Worm (Caenorhabditis elegans): ENCODE results near the gene cyn-17.

The cyn-17 gene

DNA sequence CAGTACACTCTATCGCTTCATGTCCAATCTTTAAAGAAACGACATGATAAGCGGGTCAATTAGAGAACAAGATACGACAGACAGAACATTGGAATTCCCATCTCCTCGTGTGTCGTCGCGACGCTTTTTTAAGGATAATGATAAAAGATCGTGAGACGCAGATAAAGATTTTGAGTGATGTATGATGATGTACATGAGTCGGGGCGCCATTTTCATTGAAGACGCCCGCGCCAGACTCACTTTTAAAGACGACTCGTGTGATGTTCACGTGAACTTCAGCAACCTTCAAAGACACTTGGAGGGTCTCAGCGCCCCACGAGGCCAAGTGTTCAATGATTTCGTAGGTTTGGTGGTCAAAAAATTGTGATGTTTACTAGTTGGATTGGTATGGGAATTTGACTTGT is 31.2 kb upstream of the cyn-17 start (continued):
- TF ChIP-seq lsy-2 (tag; optimal IDR thresholded peaks at IDR 0.05) (peak in 1 of 2 experiments; percentile 19), lin-13 (GFP tag; optimal IDR thresholded peaks at IDR 0.05) (no peak), sem-4 (tag; optimal IDR thresholded peaks at IDR 0.05) (peak; percentile 17), F13H6.1 (tag; optimal IDR thresholded peaks at IDR 0.05) (peak; percentile 90), lin-39 (tag; optimal IDR thresholded peaks at IDR 0.05) (no peak), nhr-25 (tag; optimal IDR thresholded peaks at IDR 0.05) (peak; percentile 49), skn-1 (tag; optimal IDR thresholded peaks at IDR 0.05) (no peak), nhr-6 (tag; optimal IDR thresholded peaks at IDR 0.05) (no peak), R02D3.7 (tag; optimal IDR thresholded peaks at IDR 0.05) (no peak), unc-55 (GFP tag; optimal IDR thresholded peaks at IDR 0.05) (no peak), unc-62 (GFP tag; optimal IDR thresholded peaks at IDR 0.05) (no peak), sma-3 (GFP tag; optimal IDR thresholded peaks at IDR 0.05) (peak; percentile 94), ztf-1 (GFP tag; conservative IDR thresholded peaks at IDR 0.05) (no peak)

DNA sequence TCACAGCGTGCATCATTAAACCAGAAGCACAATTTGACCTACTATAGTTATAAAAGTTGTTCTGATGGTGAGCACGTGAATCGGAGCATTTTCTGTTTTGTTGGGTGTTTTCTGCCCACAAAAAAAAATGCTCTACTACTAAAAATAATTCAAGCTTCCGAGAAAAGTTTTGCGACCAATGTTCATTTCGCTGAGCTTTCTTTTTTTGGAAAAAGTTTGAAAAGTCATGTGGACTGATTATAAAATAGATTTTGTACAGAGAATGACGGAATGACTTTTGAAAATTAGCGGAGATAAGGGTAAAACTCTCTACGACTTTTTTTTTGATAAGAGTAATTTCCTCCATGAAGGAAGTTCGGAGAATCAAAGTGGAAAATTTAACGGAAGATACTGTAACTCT is 30.0 kb upstream of the cyn-17 start:
- TF ChIP-seq sem-4 (tag; optimal IDR thresholded peaks at IDR 0.05) (no peak), dmd-4 (tag; optimal IDR thresholded peaks at IDR 0.05) (no peak), F13H6.1 (tag; optimal IDR thresholded peaks at IDR 0.05) (no peak), mab-5 (tag; optimal IDR thresholded peaks at IDR 0.05) (no peak), lin-39 (tag; optimal IDR thresholded peaks at IDR 0.05) (no peak), ztf-4 (tag; optimal IDR thresholded peaks at IDR 0.05) (no peak), nhr-11 (tag; optimal IDR thresholded peaks at IDR 0.05) (no peak), blmp-1 (tag; optimal IDR thresholded peaks at IDR 0.05; ENCODE audit: insufficient read depth) (no peak), sma-9 (GFP tag; optimal IDR thresholded peaks at IDR 0.05) (peak; percentile 54), sma-9 (tag; optimal IDR thresholded peaks at IDR 0.05) (no peak), nhr-12 (tag; optimal IDR thresholded peaks at IDR 0.05) (no peak), nhr-129 (tag; optimal IDR thresholded peaks at IDR 0.05) (no peak), ceh-16 (tag; optimal IDR thresholded peaks at IDR 0.05) (no peak), ceh-82 (tag; optimal IDR thresholded peaks at IDR 0.05) (no peak), fos-1 (tag; optimal IDR thresholded peaks at IDR 0.05) (peak; percentile 41), ztf-1 (GFP tag; conservative IDR thresholded peaks at IDR 0.05) (no peak), sma-3 (GFP tag; optimal IDR thresholded peaks at IDR 0.05) (no peak), nhr-237 (tag; optimal IDR thresholded peaks at IDR 0.05) (no peak), ama-1 (optimal IDR thresholded peaks at IDR 0.05) (no peak), crh-2 (tag; optimal IDR thresholded peaks at IDR 0.05) (peak; percentile 20), gmeb-1 (tag; optimal IDR thresholded peaks at IDR 0.05) (no peak), C34F6.9 (tag; optimal IDR thresholded peaks at IDR 0.05) (no peak), nhr-21 (tag; optimal IDR thresholded peaks at IDR 0.05) (no peak), skn-1 (tag; optimal IDR thresholded peaks at IDR 0.05) (no peak)

DNA sequence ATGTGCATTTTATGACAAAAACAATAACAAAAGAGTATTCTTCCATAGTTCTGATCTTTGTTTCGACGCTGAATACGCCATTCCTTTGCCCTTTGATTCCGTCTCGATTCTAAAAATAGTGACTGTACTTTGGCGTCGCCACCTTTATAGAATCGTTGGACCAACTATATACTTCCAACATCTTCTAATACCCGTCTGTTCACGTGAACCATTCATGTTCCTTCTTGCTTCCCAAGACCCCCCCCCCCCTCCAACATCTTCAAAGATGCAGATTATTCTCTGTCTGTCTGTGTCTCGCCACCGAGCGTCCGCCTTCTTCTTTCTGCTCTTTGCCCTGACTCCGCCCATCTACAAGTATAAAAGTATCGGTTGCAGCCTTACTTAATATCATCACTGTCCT is 29.5 kb upstream of the cyn-17 start:
- TF ChIP-seq ztf-11 (tag; optimal IDR thresholded peaks at IDR 0.05) (no peak), skn-1 (tag; optimal IDR thresholded peaks at IDR 0.05) (no peak), unc-62 (GFP tag; optimal IDR thresholded peaks at IDR 0.05) (no peak), snpc-4 (tag; optimal IDR thresholded peaks at IDR 0.05) (no peak), lsy-2 (tag; optimal IDR thresholded peaks at IDR 0.05) (no peak), ztf-4 (tag; optimal IDR thresholded peaks at IDR 0.05) (no peak)

DNA sequence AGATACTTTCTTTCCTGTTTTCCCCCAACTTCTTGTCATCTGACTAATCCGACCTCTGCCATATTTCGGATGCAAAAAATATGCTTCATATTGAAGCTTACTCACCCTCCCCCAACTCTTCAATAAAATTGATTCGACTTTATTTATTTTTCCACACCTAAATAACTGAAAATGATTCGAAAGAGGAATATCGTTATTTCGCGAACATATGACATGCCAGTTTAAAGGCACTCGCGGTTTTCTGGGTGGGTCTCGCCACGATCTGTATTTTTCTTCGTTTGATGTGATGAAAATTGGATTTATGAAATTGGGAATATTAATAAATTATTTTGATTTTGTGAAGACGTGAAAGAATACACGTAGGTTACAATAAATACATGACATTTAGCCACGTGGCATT is 27.8 kb upstream of the cyn-17 start, which contains the start of gene F44E7.3:
F44E7.3 (plus strand) TSS at position 319 of the 400 bp plus-strand sequence.
- TF ChIP-seq ama-1 (optimal IDR thresholded peaks at IDR 0.05) (peak; percentile 53), aly-2 (tag; optimal IDR thresholded peaks at IDR 0.05) (no peak)

DNA sequence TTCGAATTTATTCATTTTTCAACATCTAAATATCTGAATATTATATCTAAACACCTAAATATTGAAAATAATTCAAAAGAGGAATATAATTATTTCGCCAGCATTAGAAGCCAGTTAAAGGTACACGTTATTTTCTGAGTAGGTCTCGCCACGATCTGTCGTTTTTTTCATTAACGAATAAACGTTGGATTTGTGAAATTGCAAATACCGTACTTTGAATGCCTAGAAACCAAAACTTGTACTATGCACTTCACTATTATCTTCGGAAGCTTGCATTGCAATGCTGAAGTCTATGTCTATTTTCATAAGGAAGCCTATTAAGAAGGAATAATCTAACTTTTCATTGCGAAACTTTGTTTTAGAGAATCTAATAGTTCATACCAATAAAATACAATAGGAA is 27.0 kb upstream of the cyn-17 start:
- no peak for TF ChIP-seq nhr-6 (tag; optimal IDR thresholded peaks at IDR 0.05)
- TF ChIP-seq elt-1 (tag; optimal IDR thresholded peaks at IDR 0.05), result no peak
- TF ChIP-seq nhr-237 (tag; optimal IDR thresholded peaks at IDR 0.05), result no peak
- TF ChIP-seq mab-5 (tag; optimal IDR thresholded peaks at IDR 0.05), result no peak
- no peak for TF ChIP-seq unc-55 (GFP tag; optimal IDR thresholded peaks at IDR 0.05)
- TF ChIP-seq peb-1 (tag; optimal IDR thresholded peaks at IDR 0.05), result no peak
- TF ChIP-seq mdl-1 (tag; optimal IDR thresholded peaks at IDR 0.05), result no peak
- no peak for TF ChIP-seq lsy-2 (tag; optimal IDR thresholded peaks at IDR 0.05)
- no peak for TF ChIP-seq C34F6.9 (tag; optimal IDR thresholded peaks at IDR 0.05)
- TF ChIP-seq ama-1 (optimal IDR thresholded peaks at IDR 0.05), result no peak
- no peak for TF ChIP-seq ZK546.5 (tag; optimal IDR thresholded peaks at IDR 0.05)
- TF ChIP-seq unc-62 (GFP tag; optimal IDR thresholded peaks at IDR 0.05), result no peak
- TF ChIP-seq elt-3 (tag; optimal IDR thresholded peaks at IDR 0.05), result no peak
- TF ChIP-seq nhr-12 (tag; optimal IDR thresholded peaks at IDR 0.05), result no peak
- no peak for TF ChIP-seq zag-1 (tag; optimal IDR thresholded peaks at IDR 0.05)
- TF ChIP-seq dmd-4 (tag; optimal IDR thresholded peaks at IDR 0.05), result no peak

Data from whole organism, L2 larva.